Worm (Caenorhabditis elegans) whole organism, mixed stage, embryonic: ENCODE results near the gene F55C5.17.

ENCODE experiments used
- M03D4.4 ChIP-seq: sonication (generic microtip); optimal IDR thresholded peaks from 2 replicates; lab custom pipeline; 2017; ENCODE audit warnings: mild to moderate bottlenecking, missing genetic modification characterization, missing compliant biosample characterization
- bed-3 ChIP-seq: fragments of 200-800 bp; sonication (Bioruptor generic); optimal IDR thresholded peaks from 3 replicates; lab custom pipeline; 2018; ENCODE audit warnings: mild to moderate bottlenecking, missing genetic modification characterization, moderate library complexity, missing compliant biosample characterization
- blmp-1 ChIP-seq: fragments of 150-350 bp; optimal IDR thresholded peaks from 2 replicates; lab custom pipeline; 2014; ENCODE audit warnings: missing biosample characterization, missing genetic modification characterization
- ceh-39 ChIP-seq: fragments of 150-350 bp; optimal IDR thresholded peaks from 2 replicates; lab custom pipeline; 2014; ENCODE audit warnings: missing biosample characterization, missing genetic modification characterization
- ceh-43 ChIP-seq: fragments of 200-800 bp; sonication (Bioruptor generic); optimal IDR thresholded peaks from 2 replicates; lab custom pipeline; 2018; ENCODE audit warnings: mild to moderate bottlenecking, missing genetic modification characterization, moderate library complexity, missing compliant biosample characterization
- ceh-83 ChIP-seq: fragments of 200-800 bp; sonication (Bioruptor generic); optimal IDR thresholded peaks from 2 replicates; lab custom pipeline; 2018; ENCODE audit warnings: mild to moderate bottlenecking, missing genetic modification characterization, missing compliant biosample characterization
- ces-1 ChIP-seq: fragments of 150-350 bp; optimal IDR thresholded peaks from 2 replicates; lab custom pipeline; 2014; ENCODE audit warnings: missing biosample characterization, missing genetic modification reagents, missing genetic modification characterization
- drap-1 ChIP-seq: fragments of 200-800 bp; sonication (Bioruptor generic); optimal IDR thresholded peaks from 3 replicates; lab custom pipeline; 2018; ENCODE audit warnings: mild to moderate bottlenecking, missing genetic modification characterization, missing compliant biosample characterization
- elt-1 ChIP-seq: sonication (generic microtip); optimal IDR thresholded peaks from 2 replicates; lab custom pipeline; 2017; ENCODE audit warnings: missing genetic modification characterization, mild to moderate bottlenecking, missing compliant biosample characterization, antibody characterized with exemption, moderate library complexity, borderline replicate concordance; ENCODE audit not compliant: insufficient read depth
- flh-1 ChIP-seq: fragments of 200-800 bp; sonication (Bioruptor generic); optimal IDR thresholded peaks from 2 replicates; lab custom pipeline; 2018; ENCODE audit warnings: mild to moderate bottlenecking, missing genetic modification characterization, moderate library complexity, missing compliant biosample characterization
- ham-2 ChIP-seq: fragments of 200-800 bp; sonication (Bioruptor generic); optimal IDR thresholded peaks from 2 replicates; lab custom pipeline; 2018; ENCODE audit warnings: mild to moderate bottlenecking, missing genetic modification characterization, missing compliant biosample characterization
- hlh-1 ChIP-seq: fragments of 150-350 bp; optimal IDR thresholded peaks from 2 replicates; lab custom pipeline; 2014; ENCODE audit warnings: missing biosample characterization, missing genetic modification reagents, missing genetic modification characterization
- lin-13 ChIP-seq: fragments of 150-350 bp; optimal IDR thresholded peaks from 2 replicates; lab custom pipeline; 2014; ENCODE audit warnings: missing biosample characterization, missing genetic modification characterization
- lin-32 ChIP-seq: fragments of 200-800 bp; sonication (Bioruptor generic); optimal IDR thresholded peaks from 2 replicates; lab custom pipeline; 2018; ENCODE audit warnings: mild to moderate bottlenecking, missing genetic modification characterization, missing compliant biosample characterization
- lsy-2 ChIP-seq: fragments of 150-350 bp; optimal IDR thresholded peaks from 2 replicates; lab custom pipeline; 2014; ENCODE audit warnings: missing biosample characterization, missing genetic modification characterization
- mab-5 ChIP-seq: fragments of 150-350 bp; optimal IDR thresholded peaks from 2 replicates; lab custom pipeline; 2014; ENCODE audit warnings: missing biosample characterization, missing genetic modification characterization
- mep-1 ChIP-seq: fragments of 150-350 bp; optimal IDR thresholded peaks from 2 replicates; lab custom pipeline; 2017; ENCODE audit warnings: missing biosample characterization, missing genetic modification reagents, missing genetic modification characterization, inconsistent platforms
- mls-2 ChIP-seq: sonication (generic microtip); optimal IDR thresholded peaks from 2 replicates; lab custom pipeline; 2016; ENCODE audit warnings: mild to moderate bottlenecking, missing genetic modification characterization, moderate library complexity, missing compliant biosample characterization
- nhr-12 ChIP-seq: fragments of 150-350 bp; optimal IDR thresholded peaks from 2 replicates; lab custom pipeline; 2014; ENCODE audit warnings: missing biosample characterization, missing genetic modification characterization
- nhr-2 ChIP-seq: fragments of 150-350 bp; optimal IDR thresholded peaks from 2 replicates; lab custom pipeline; 2014; ENCODE audit warnings: missing biosample characterization, missing genetic modification characterization
- nhr-237 ChIP-seq: fragments of 150-350 bp; optimal IDR thresholded peaks from 2 replicates; lab custom pipeline; 2014; ENCODE audit warnings: missing biosample characterization, missing genetic modification characterization
- nhr-28 ChIP-seq: fragments of 150-350 bp; optimal IDR thresholded peaks from 2 replicates; lab custom pipeline; 2014; ENCODE audit warnings: missing biosample characterization, missing genetic modification characterization
- nhr-76 ChIP-seq: sonication (generic microtip); optimal IDR thresholded peaks from 2 replicates; lab custom pipeline; 2017; ENCODE audit warnings: missing biosample characterization, missing genetic modification characterization
- sem-2 ChIP-seq: fragments of 200-800 bp; sonication (Bioruptor generic); optimal IDR thresholded peaks from 2 replicates; lab custom pipeline; 2018; ENCODE audit warnings: mild to moderate bottlenecking, missing genetic modification characterization, missing compliant biosample characterization
- snpc-4 ChIP-seq: fragments of 150-350 bp; optimal IDR thresholded peaks from 2 replicates; lab custom pipeline; 2014; ENCODE audit warnings: missing biosample characterization, missing genetic modification characterization
- sptf-1 ChIP-seq: sonication (generic microtip); optimal IDR thresholded peaks from 2 replicates; lab custom pipeline; 2017; ENCODE audit warnings: mild to moderate bottlenecking, missing genetic modification characterization, moderate library complexity, missing compliant biosample characterization
- tbx-8 ChIP-seq: fragments of 200-800 bp; sonication (Bioruptor generic); optimal IDR thresholded peaks from 2 replicates; lab custom pipeline; 2018; ENCODE audit warnings: mild to moderate bottlenecking, missing genetic modification characterization, moderate library complexity, missing compliant biosample characterization
- unc-120 ChIP-seq: sonication (generic microtip); optimal IDR thresholded peaks from 2 replicates; lab custom pipeline; 2017; ENCODE audit warnings: missing genetic modification characterization, missing compliant biosample characterization; ENCODE audit not compliant: poor library complexity, severe bottlenecking
- unc-39 ChIP-seq: fragments of 150-350 bp; optimal IDR thresholded peaks from 2 replicates; lab custom pipeline; 2014; ENCODE audit warnings: missing biosample characterization, missing genetic modification characterization
- unc-62 ChIP-seq: fragments of 150-350 bp; optimal IDR thresholded peaks from 2 replicates; lab custom pipeline; 2014; ENCODE audit warnings: missing biosample characterization, missing genetic modification reagents, missing genetic modification characterization
- ztf-11 ChIP-seq: fragments of 150-350 bp; optimal IDR thresholded peaks from 2 replicates; lab custom pipeline; 2014; ENCODE audit warnings: missing biosample characterization, missing genetic modification characterization

The F55C5.17 gene

DNA sequence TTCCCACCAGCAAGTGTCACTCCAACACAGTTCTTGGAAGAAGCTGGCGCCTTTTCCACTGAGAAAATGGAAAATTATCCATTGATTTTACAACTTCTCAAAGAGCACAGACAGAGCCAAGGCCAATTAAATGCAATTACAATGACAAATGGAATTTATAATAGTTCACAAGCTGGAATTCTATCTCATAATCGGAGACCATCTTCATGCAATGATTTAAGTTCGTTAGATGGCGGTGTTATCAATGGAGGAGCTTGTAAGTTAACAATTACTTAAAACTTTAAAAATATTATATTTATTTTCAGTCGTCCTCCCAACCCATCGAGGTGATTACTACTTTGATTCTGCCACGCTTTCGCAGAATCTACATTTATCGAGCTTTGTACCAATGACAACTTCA is 3.3 kb downstream of the F55C5.17 start:
- TF ChIP-seq unc-39 (tag; lab: Kevin White, UChicago) (no peak), blmp-1 (tag; lab: Kevin White, UChicago) (no peak), nhr-28 (tag; lab: Kevin White, UChicago) (no peak), drap-1 (GFP tag; lab: Kevin White, UChicago) (no peak), mab-5 (tag; lab: Kevin White, UChicago) (no peak), elt-1 (no peak)

DNA sequence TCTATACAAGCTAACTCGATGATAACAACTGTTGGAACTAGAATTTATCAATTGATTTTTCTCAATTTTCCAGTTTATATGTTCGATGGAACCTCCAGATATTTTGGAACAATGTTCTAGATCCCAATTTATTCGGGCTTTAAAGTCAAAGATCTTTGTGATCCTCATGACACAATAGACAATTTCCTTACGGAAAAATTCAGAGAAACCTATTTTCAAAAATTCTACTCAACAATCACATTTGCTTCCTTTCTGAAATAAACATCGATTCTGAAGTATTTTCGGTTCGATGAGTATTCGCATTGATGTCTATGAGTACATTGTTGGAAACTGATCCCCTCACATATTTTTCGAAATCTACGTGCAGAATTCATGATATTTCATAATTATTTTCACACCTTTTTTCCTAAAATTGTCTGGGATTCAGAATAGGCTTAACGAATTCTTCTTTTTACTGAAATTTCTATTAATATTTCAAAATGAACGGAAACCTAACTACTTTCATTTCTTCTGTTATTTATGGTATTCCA is 4.7 kb downstream of the F55C5.17 start, which contains the start of gene srg-45:
srg-45 (plus strand) TSS at position 480 of the 530 bp plus-strand sequence.
- no peak for TF ChIP-seq ztf-11 (tag; lab: Kevin White, UChicago)
- no peak for TF ChIP-seq blmp-1 (tag; lab: Kevin White, UChicago)
- no peak for TF ChIP-seq lin-13 (tag; lab: Kevin White, UChicago)
- TF ChIP-seq bed-3 (GFP tag; lab: Kevin White, UChicago), result no peak
- TF ChIP-seq ceh-43 (GFP tag; lab: Kevin White, UChicago), result no peak
- no peak for TF ChIP-seq M03D4.4 (tag; lab: Kevin White, UChicago)
- TF ChIP-seq snpc-4 (tag; lab: Kevin White, UChicago), result no peak
- no peak for TF ChIP-seq tbx-8 (GFP tag; lab: Kevin White, UChicago)

DNA sequence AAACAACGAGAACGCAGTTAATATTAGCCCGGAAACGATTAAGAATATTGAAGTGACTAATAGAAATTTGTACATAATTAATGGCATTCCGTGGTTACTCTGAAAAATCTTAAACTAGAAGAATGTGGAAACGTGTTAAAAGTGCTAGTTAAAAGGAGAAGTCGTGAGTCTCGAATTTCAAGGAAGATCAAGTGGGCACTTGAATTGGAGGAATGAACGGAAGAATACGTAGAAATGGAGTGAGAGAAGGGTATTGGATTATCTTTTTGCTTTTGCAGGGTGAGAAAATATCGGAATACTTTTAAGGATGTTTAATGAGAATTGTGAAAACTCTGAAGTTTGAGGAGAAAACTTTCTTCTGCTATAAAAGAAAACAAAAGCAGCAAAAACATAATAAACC is 7.9 kb downstream of the F55C5.17 start, which contains the start of gene hpo-30:
hpo-30 (minus strand) TSS at position 101 of the 400 bp plus-strand sequence.
- TF ChIP-seq lin-13 (tag; lab: Kevin White, UChicago) (no peak), M03D4.4 (tag; lab: Kevin White, UChicago) (no peak), drap-1 (GFP tag; lab: Kevin White, UChicago) (no peak), bed-3 (GFP tag; lab: Kevin White, UChicago) (no peak), ceh-83 (GFP tag; lab: Kevin White, UChicago) (no peak), sptf-1 (tag; lab: Kevin White, UChicago) (no peak), unc-39 (tag; lab: Kevin White, UChicago) (no peak), sem-2 (GFP tag; lab: Kevin White, UChicago) (no peak), lin-32 (GFP tag; lab: Kevin White, UChicago) (no peak), unc-62 (GFP tag; lab: Kevin White, UChicago) (no peak), lsy-2 (tag; lab: Kevin White, UChicago) (no peak), ceh-43 (GFP tag; lab: Kevin White, UChicago) (no peak), snpc-4 (tag; lab: Kevin White, UChicago) (no peak), nhr-237 (no peak), elt-1 (no peak), nhr-12 (tag; lab: Kevin White, UChicago) (no peak), nhr-76 (no peak), nhr-2 (tag; lab: Kevin White, UChicago) (no peak)

DNA sequence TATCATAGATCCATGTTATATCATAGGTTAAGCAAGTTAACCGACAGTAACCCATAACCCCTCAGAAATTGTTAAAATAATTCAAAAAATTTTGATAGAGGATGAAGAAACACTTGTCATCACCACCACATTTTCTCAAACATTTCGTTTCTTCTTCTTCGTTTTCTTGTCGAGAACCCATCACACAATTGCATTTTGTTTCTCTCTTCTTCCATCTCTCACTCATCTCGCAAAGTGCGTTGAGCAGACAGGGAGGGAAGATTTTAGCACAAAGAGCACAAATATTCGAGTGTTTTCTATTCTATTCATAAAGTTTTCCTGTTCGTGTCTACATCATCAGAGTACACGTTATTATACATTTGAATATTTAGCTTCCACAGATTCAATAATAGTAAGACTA is 12.1 kb downstream of the F55C5.17 start:
- TF ChIP-seq lsy-2 (tag; lab: Kevin White, UChicago) (no peak), unc-120 (tag; lab: Kevin White, UChicago) (no peak), ceh-39 (no peak), bed-3 (GFP tag; lab: Kevin White, UChicago) (no peak), hlh-1 (peak; percentile 15), ces-1 (peak; percentile 84), ceh-43 (GFP tag; lab: Kevin White, UChicago) (no peak), flh-1 (GFP tag; lab: Kevin White, UChicago) (no peak), unc-62 (GFP tag; lab: Kevin White, UChicago) (peak; percentile 18)

DNA sequence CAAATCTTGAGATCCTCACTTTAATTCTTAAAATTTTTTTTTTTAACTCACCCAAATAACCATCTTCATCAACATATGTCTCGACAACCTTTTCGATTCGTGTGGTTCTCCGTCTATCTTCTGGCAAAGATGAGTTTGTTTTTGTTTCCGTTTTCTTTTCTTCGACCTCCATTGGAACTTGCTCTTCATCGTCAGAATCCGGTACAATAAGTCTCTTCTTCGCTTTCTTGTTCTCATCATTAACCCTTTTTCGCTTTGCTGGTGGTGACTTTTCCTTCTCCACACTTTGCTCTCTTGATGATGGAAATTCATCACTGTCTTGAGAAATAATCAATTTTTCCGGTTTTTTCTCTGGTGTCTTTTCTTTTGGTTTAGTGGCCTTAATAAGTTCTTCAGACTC is 13.7 kb downstream of the F55C5.17 start:
- no peak for TF ChIP-seq ces-1
- no peak for TF ChIP-seq ztf-11 (tag; lab: Kevin White, UChicago)
- no peak for TF ChIP-seq mep-1 (tag; lab: Kevin White, UChicago)
- no peak for TF ChIP-seq mls-2 (tag; lab: Kevin White, UChicago)
- no peak for TF ChIP-seq ham-2 (GFP tag; lab: Kevin White, UChicago)
- TF ChIP-seq flh-1 (GFP tag; lab: Kevin White, UChicago), result no peak
- TF ChIP-seq blmp-1 (tag; lab: Kevin White, UChicago), result no peak
- no peak for TF ChIP-seq mab-5 (tag; lab: Kevin White, UChicago)
- no peak for TF ChIP-seq nhr-28 (tag; lab: Kevin White, UChicago)
